Worm (Caenorhabditis elegans) whole organism, L1 larva: ENCODE results near the gene C14F11.7.

ENCODE experiments used
- blmp-1 ChIP-seq: fragments of 150-350 bp; optimal IDR thresholded peaks from 2 replicates; lab custom pipeline; 2014; ENCODE audit warnings: missing biosample characterization, missing genetic modification characterization
- lin-13 ChIP-seq: fragments of 150-350 bp; optimal IDR thresholded peaks from 2 replicates; lab custom pipeline; 2014; ENCODE audit warnings: missing biosample characterization, missing genetic modification reagents, missing genetic modification characterization
- lin-39 ChIP-seq: fragments of 150-350 bp; optimal IDR thresholded peaks from 2 replicates; lab custom pipeline; 2014; ENCODE audit warnings: missing biosample characterization, missing genetic modification reagents, missing genetic modification characterization
- mdl-1 ChIP-seq, 2 experiments: fragments of 150-350 bp; optimal IDR thresholded peaks; 2 replicates each; lab custom pipeline; 2014 to 2017; ENCODE audit warnings: missing biosample characterization in 2 of 2, missing genetic modification characterization in 2 of 2, inconsistent platforms in 1 of 2
- nhr-11 ChIP-seq: fragments of 150-350 bp; optimal IDR thresholded peaks from 2 replicates; lab custom pipeline; 2014; ENCODE audit warnings: missing biosample characterization, missing genetic modification characterization
- nhr-47 ChIP-seq: sonication (generic microtip); optimal IDR thresholded peaks from 2 replicates; lab custom pipeline; 2016; ENCODE audit warnings: mild to moderate bottlenecking, missing genetic modification characterization, moderate library complexity, missing compliant biosample characterization
- nhr-90 ChIP-seq: sonication (generic microtip); optimal IDR thresholded peaks from 2 replicates; lab custom pipeline; 2016; ENCODE audit warnings: mild to moderate bottlenecking, missing genetic modification characterization, missing compliant biosample characterization; ENCODE audit not compliant: poor library complexity
- snu-23 ChIP-seq: sonication (generic microtip); optimal IDR thresholded peaks from 2 replicates; lab custom pipeline; 2016; ENCODE audit warnings: missing genetic modification characterization, missing compliant biosample characterization
- unc-98 ChIP-seq: fragments of 200-800 bp; sonication (Bioruptor generic); IDR thresholded peaks from 2 replicates; pipeline ENCODE4 v1.3.6; 2022; ENCODE audit warnings: missing genetic modification characterization, missing compliant biosample characterization
- ztf-11 ChIP-seq, 2 experiments: sonication (generic microtip); optimal IDR thresholded peaks; 2 replicates each; lab custom pipeline; 2016 to 2017; ENCODE audit warnings: missing genetic modification characterization in 2 of 2, missing biosample characterization in 1 of 2, missing compliant biosample characterization in 1 of 2

- no peak for TF ChIP-seq snu-23 (GFP tag; lab: Kevin White, UChicago)
- TF ChIP-seq ztf-11 (tag; optimal IDR thresholded peaks at IDR 0.05; lab: Kevin White, UChicago): no peak
- no peak for TF ChIP-seq nhr-11 (tag; lab: Kevin White, UChicago)
- TF ChIP-seq lin-13 (GFP tag; lab: Kevin White, UChicago): no peak
- no peak for TF ChIP-seq lin-39 (tag; lab: Kevin White, UChicago)
- peak; percentile 9 for TF ChIP-seq blmp-1 (tag; lab: Kevin White, UChicago)
- no peak for TF ChIP-seq unc-98 (GFP tag; lab: Robert Waterston, UW)
- no peak for TF ChIP-seq mdl-1 (tag; optimal IDR thresholded peaks at IDR 0.05; lab: Kevin White, UChicago)
- TF ChIP-seq nhr-90: no peak
- TF ChIP-seq nhr-47 (tag; lab: Kevin White, UChicago): no peak
Measured at ce11 chrX:6248778-6249658, 40.7 kb upstream of the C14F11.7 start.
